Fruit fly (Drosophila melanogaster): ENCODE results near the gene CG43400.

DNA sequence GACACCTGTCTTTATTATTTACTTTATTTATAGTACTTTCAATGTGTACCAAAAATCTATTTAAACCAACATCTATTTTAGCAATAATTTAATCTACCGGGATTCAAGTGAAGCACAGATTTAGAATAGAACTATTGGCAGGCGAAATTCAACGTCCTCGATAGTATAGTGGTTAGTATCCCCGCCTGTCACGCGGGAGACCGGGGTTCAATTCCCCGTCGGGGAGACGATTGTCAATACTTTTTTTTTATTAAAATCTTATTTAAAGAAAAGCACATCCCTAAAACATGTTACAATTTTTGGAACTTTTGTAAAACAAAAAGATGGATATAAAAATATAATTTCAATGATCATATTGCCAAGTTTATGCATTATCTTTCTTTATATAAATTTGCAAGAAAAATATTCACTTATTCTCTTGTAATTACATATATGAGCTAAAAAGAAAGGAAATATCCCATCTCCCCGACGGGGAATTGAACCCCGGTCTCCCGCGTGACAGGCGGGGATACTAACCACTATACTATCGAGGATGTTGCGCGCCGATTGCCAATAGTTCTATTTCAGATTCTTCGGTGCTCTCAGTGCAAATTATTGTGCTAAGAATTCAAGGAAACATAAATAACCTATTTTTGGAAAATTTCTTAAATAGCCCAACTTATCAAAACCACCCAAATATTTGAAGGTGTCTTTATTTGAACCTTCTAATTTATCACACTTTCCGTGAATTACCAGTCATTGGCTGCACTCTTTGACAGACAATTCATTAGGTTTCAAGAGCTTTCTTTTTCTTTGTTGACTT, 8.7 kb upstream of the CG43400 start, which contains the start of gene CG43796:
- TF ChIP-seq Dll (optimal IDR thresholded peaks at IDR 0.05), result no peak
- TF ChIP-seq usp (GFP tag; optimal IDR thresholded peaks at IDR 0.05), result no peak
